Worm (Caenorhabditis elegans): Measurements from ENCODE around the gene epg-3.

epg-3 gene

ce11 chrIII:12990997-12991396 lies 56.5 kb downstream of the epg-3 start, which contains the start of gene ZK1010.12:
ZK1010.12 (plus strand) TSS chrIII:12991297.
- TF ChIP-seq ztf-11 (tag; optimal IDR thresholded peaks at IDR 0.05) (no peak), nhr-129 (tag; optimal IDR thresholded peaks at IDR 0.05) (no peak), aly-2 (tag; optimal IDR thresholded peaks at IDR 0.05) (no peak), elt-3 (tag; optimal IDR thresholded peaks at IDR 0.05) (no peak), lsy-2 (tag; optimal IDR thresholded peaks at IDR 0.05) (no peak), lin-13 (GFP tag; optimal IDR thresholded peaks at IDR 0.05) (no peak), mdl-1 (tag; optimal IDR thresholded peaks at IDR 0.05) (no peak), F13H6.1 (tag; optimal IDR thresholded peaks at IDR 0.05) (no peak), sma-9 (GFP tag; optimal IDR thresholded peaks at IDR 0.05) (no peak), sma-9 (tag; optimal IDR thresholded peaks at IDR 0.05) (no peak), R02D3.7 (tag; optimal IDR thresholded peaks at IDR 0.05) (no peak), blmp-1 (tag; optimal IDR thresholded peaks at IDR 0.05; ENCODE audit: insufficient read depth) (no peak), ztf-1 (GFP tag; conservative IDR thresholded peaks at IDR 0.05) (no peak), nhr-12 (tag; optimal IDR thresholded peaks at IDR 0.05) (no peak)

All from whole organism, L2 larva.